Worm (Caenorhabditis elegans) whole organism, L1 larva: Measurements from ENCODE around the gene C55A6.3.
A peak's percentile ranks its signal among the peaks of the same experiment; 100 is the strongest.

ENCODE experiments used
- F16B12.6 ChIP-seq: fragments of 150-350 bp; optimal IDR thresholded peaks from 2 replicates; lab custom pipeline; 2014; ENCODE audit warnings: missing biosample characterization, missing genetic modification characterization
- alr-1 ChIP-seq: fragments of 200-800 bp; sonication (Bioruptor generic); optimal IDR thresholded peaks from 2 replicates; lab custom pipeline; 2018; ENCODE audit warnings: borderline replicate concordance, mild to moderate bottlenecking, missing genetic modification characterization, missing compliant biosample characterization
- blmp-1 ChIP-seq: fragments of 150-350 bp; optimal IDR thresholded peaks from 2 replicates; lab custom pipeline; 2014; ENCODE audit warnings: missing biosample characterization, missing genetic modification characterization
- ceh-90 ChIP-seq: sonication (generic microtip); optimal IDR thresholded peaks from 2 replicates; lab custom pipeline; 2016; ENCODE audit warnings: missing genetic modification characterization, missing compliant biosample characterization
- ces-1 ChIP-seq: fragments of 150-350 bp; optimal IDR thresholded peaks from 2 replicates; lab custom pipeline; 2014; ENCODE audit warnings: missing biosample characterization, missing genetic modification reagents, missing genetic modification characterization
- dpl-1 ChIP-seq, 3 experiments: fragments of 150-350 bp in 2 of 3; sonication (generic microtip) in 1 of 3; optimal IDR thresholded peaks; 2 replicates each; lab custom pipeline; 2014 to 2017; ENCODE audit warnings: missing biosample characterization in 3 of 3, missing genetic modification characterization in 3 of 3, missing genetic modification reagents in 3 of 3
- dsc-1 ChIP-seq: sonication (generic microtip); optimal IDR thresholded peaks from 2 replicates; lab custom pipeline; 2016; ENCODE audit warnings: mild to moderate bottlenecking, missing genetic modification characterization, missing compliant biosample characterization
- efl-1 ChIP-seq, 4 experiments: fragments of 150-350 bp; optimal IDR thresholded peaks in 3 of 4; peaks in 1 of 4; 1 replicate in 1 of 4; 2 replicates in 3 of 4; lab custom pipeline; 2014; ENCODE audit warnings: missing biosample characterization in 2 of 4, missing genetic modification characterization in 2 of 4, missing genetic modification reagents in 2 of 4
- egl-27 ChIP-seq, 2 experiments: fragments of 150-350 bp in 1 of 2; sonication (generic microtip); optimal IDR thresholded peaks; 3 replicates each; lab custom pipeline; 2017 to 2018; ENCODE audit warnings: missing biosample characterization in 2 of 2, missing genetic modification characterization in 2 of 2, missing genetic modification reagents in 2 of 2
- elt-3 ChIP-seq, 6 experiments: fragments of 150-350 bp in 1 of 6; sonication (generic microtip); optimal IDR thresholded peaks; 2 replicates each; lab custom pipeline; 2017 to 2018; ENCODE audit warnings: missing biosample characterization in 6 of 6, missing genetic modification characterization in 6 of 6, inconsistent platforms in 1 of 6
- hlh-17 ChIP-seq: fragments of 200-800 bp; sonication (Bioruptor generic); optimal IDR thresholded peaks from 2 replicates; lab custom pipeline; 2018; ENCODE audit warnings: missing genetic modification characterization, mild to moderate bottlenecking, missing compliant biosample characterization, moderate library complexity, borderline replicate concordance
- hpl-2 ChIP-seq: fragments of 150-350 bp; optimal IDR thresholded peaks from 2 replicates; lab custom pipeline; 2014; ENCODE audit warnings: missing biosample characterization, missing genetic modification reagents, missing genetic modification characterization
- isw-1 ChIP-seq: fragments of 200-800 bp; sonication (Bioruptor generic); IDR thresholded peaks from 2 replicates; pipeline ENCODE4 v1.3.6; 2022; ENCODE audit warnings: missing genetic modification characterization, missing compliant biosample characterization
- lin-14 ChIP-seq: fragments of 200-800 bp; sonication (Bioruptor generic); optimal IDR thresholded peaks from 2 replicates; lab custom pipeline; 2018; ENCODE audit warnings: mild to moderate bottlenecking, missing genetic modification characterization, moderate library complexity, missing compliant biosample characterization
- lin-15B ChIP-seq: fragments of 150-350 bp; sonication (generic microtip); optimal IDR thresholded peaks from 3 replicates; lab custom pipeline; 2014; ENCODE audit warnings: missing biosample characterization, missing genetic modification characterization
- lir-3 ChIP-seq: sonication (generic microtip); optimal IDR thresholded peaks from 2 replicates; lab custom pipeline; 2016; ENCODE audit warnings: mild to moderate bottlenecking, missing genetic modification characterization, moderate library complexity, missing compliant biosample characterization; ENCODE audit not compliant: poor library complexity
- mab-9 ChIP-seq: fragments of 200-800 bp; sonication (Bioruptor generic); IDR thresholded peaks from 2 replicates; pipeline ENCODE4 v1.3.6; 2022; ENCODE audit warnings: missing genetic modification reagents, missing genetic modification characterization, missing compliant biosample characterization
- mdl-1 ChIP-seq, 2 experiments: fragments of 150-350 bp; optimal IDR thresholded peaks; 2 replicates each; lab custom pipeline; 2014 to 2017; ENCODE audit warnings: missing biosample characterization in 2 of 2, missing genetic modification characterization in 2 of 2, inconsistent platforms in 1 of 2
- mef-2 ChIP-seq: fragments of 150-350 bp; optimal IDR thresholded peaks from 2 replicates; lab custom pipeline; 2014; ENCODE audit warnings: missing biosample characterization, missing genetic modification characterization
- mep-1 ChIP-seq: fragments of 150-350 bp; optimal IDR thresholded peaks from 2 replicates; lab custom pipeline; 2014; ENCODE audit warnings: missing biosample characterization, missing genetic modification characterization
- nhr-20 ChIP-seq: sonication (generic microtip); optimal IDR thresholded peaks from 2 replicates; lab custom pipeline; 2016; ENCODE audit warnings: mild to moderate bottlenecking, missing genetic modification characterization, missing compliant biosample characterization
- nhr-47 ChIP-seq: sonication (generic microtip); optimal IDR thresholded peaks from 2 replicates; lab custom pipeline; 2016; ENCODE audit warnings: mild to moderate bottlenecking, missing genetic modification characterization, moderate library complexity, missing compliant biosample characterization
- nhr-71 ChIP-seq: sonication (generic microtip); optimal IDR thresholded peaks from 2 replicates; lab custom pipeline; 2016; ENCODE audit warnings: mild to moderate bottlenecking, missing genetic modification characterization, moderate library complexity, missing compliant biosample characterization
- nhr-77 ChIP-seq: fragments of 150-350 bp; optimal IDR thresholded peaks from 2 replicates; lab custom pipeline; 2014; ENCODE audit warnings: missing biosample characterization, missing genetic modification characterization
- nhr-85 ChIP-seq: sonication (generic microtip); peaks from one replicate; lab custom pipeline; 2016; ENCODE audit warnings: missing genetic modification characterization, inconsistent platforms, missing compliant biosample characterization
- pag-3 ChIP-seq: sonication (generic microtip); optimal IDR thresholded peaks from 2 replicates; lab custom pipeline; 2017; ENCODE audit warnings: missing genetic modification characterization, mild to moderate bottlenecking, missing compliant biosample characterization, antibody characterized with exemption, borderline replicate concordance; ENCODE audit not compliant: insufficient read depth
- pax-3 ChIP-seq: fragments of 200-800 bp; sonication (Bioruptor generic); optimal IDR thresholded peaks from 2 replicates; lab custom pipeline; 2018; ENCODE audit warnings: mild to moderate bottlenecking, missing genetic modification characterization, moderate library complexity, missing compliant biosample characterization
- skn-1 ChIP-seq: fragments of 150-350 bp; optimal IDR thresholded peaks from 2 replicates; lab custom pipeline; 2014; ENCODE audit warnings: missing biosample characterization, missing genetic modification characterization
- snpc-4 ChIP-seq: fragments of 150-350 bp; optimal IDR thresholded peaks from 2 replicates; lab custom pipeline; 2014; ENCODE audit warnings: missing biosample characterization, missing genetic modification characterization
- snu-23 ChIP-seq: sonication (generic microtip); optimal IDR thresholded peaks from 2 replicates; lab custom pipeline; 2016; ENCODE audit warnings: missing genetic modification characterization, missing compliant biosample characterization
- sox-4 ChIP-seq: sonication (generic microtip); optimal IDR thresholded peaks from 2 replicates; lab custom pipeline; 2016; ENCODE audit warnings: missing genetic modification characterization, missing compliant biosample characterization
- sup-37 ChIP-seq: fragments of 200-800 bp; sonication (Bioruptor generic); optimal IDR thresholded peaks from 2 replicates; lab custom pipeline; 2018; ENCODE audit warnings: mild to moderate bottlenecking, missing genetic modification characterization, missing compliant biosample characterization
- tbx-2 ChIP-seq: sonication (generic microtip); optimal IDR thresholded peaks from 2 replicates; lab custom pipeline; 2016; ENCODE audit warnings: missing genetic modification characterization, missing compliant biosample characterization
- tlp-1 ChIP-seq: fragments of 150-350 bp; optimal IDR thresholded peaks from 2 replicates; lab custom pipeline; 2014; ENCODE audit warnings: missing biosample characterization, missing genetic modification characterization
- unc-130 ChIP-seq: fragments of 150-350 bp; optimal IDR thresholded peaks from 2 replicates; lab custom pipeline; 2017; ENCODE audit warnings: missing biosample characterization, missing genetic modification characterization, inconsistent platforms
- unc-62 ChIP-seq: fragments of 150-350 bp; optimal IDR thresholded peaks from 2 replicates; lab custom pipeline; 2014; ENCODE audit warnings: missing biosample characterization, missing genetic modification reagents, missing genetic modification characterization
- vab-15 ChIP-seq: sonication (generic microtip); optimal IDR thresholded peaks from 2 replicates; lab custom pipeline; 2017; ENCODE audit warnings: missing genotype, mild to moderate bottlenecking, missing genetic modification characterization, missing compliant biosample characterization
- ztf-4 ChIP-seq: fragments of 150-350 bp; optimal IDR thresholded peaks from 2 replicates; lab custom pipeline; 2014; ENCODE audit warnings: missing biosample characterization, missing genetic modification characterization

The C55A6.3 gene

ce11 chrV:11529541-11529940 lies 16.2 kb upstream of the C55A6.3 start (continued):
- no peak for TF ChIP-seq efl-1 (optimal IDR thresholded peaks at IDR 0.05; lab: Kevin White, UChicago)
- peak in 1 of 2 experiments; percentile 58 for TF ChIP-seq efl-1 (GFP tag; optimal IDR thresholded peaks at IDR 0.05 in 1 of 2; lab: Kevin White, UChicago)
- no peak for TF ChIP-seq snpc-4 (tag; lab: Kevin White, UChicago)
- peak; percentile 58 for TF ChIP-seq tbx-2 (tag; lab: Kevin White, UChicago)
- no peak for TF ChIP-seq hlh-17
- TF ChIP-seq nhr-47: no peak
- TF ChIP-seq nhr-85 (tag; lab: Kevin White, UChicago): no peak
- no peak for TF ChIP-seq mep-1 (tag; lab: Kevin White, UChicago)
- no peak for TF ChIP-seq sup-37 (GFP tag; lab: Kevin White, UChicago)
- no peak for TF ChIP-seq alr-1 (tag; lab: Kevin White, UChicago)
- TF ChIP-seq hpl-2: no peak
- TF ChIP-seq mab-9 (GFP tag; lab: Robert Waterston, UW): no peak
- no peak for TF ChIP-seq ceh-90 (tag; lab: Kevin White, UChicago)
- no peak for TF ChIP-seq ces-1 (GFP tag; lab: Kevin White, UChicago)
- TF ChIP-seq nhr-20 (tag; lab: Kevin White, UChicago): peak; percentile 36
- no peak for TF ChIP-seq skn-1 (tag; lab: Kevin White, UChicago)
- no peak for TF ChIP-seq pax-3
- TF ChIP-seq nhr-71: peak; percentile 36
- peak; percentile 45 to 57 for TF ChIP-seq egl-27 (tag; optimal IDR thresholded peaks at IDR 0.05; lab: Kevin White, UChicago)
- no peak for TF ChIP-seq isw-1 (GFP tag; lab: Robert Waterston, UW)
- TF ChIP-seq unc-130 (tag; lab: Kevin White, UChicago): no peak
- no peak for TF ChIP-seq unc-62
- no peak for TF ChIP-seq sox-4
- no peak for TF ChIP-seq dpl-1 (GFP tag; optimal IDR thresholded peaks at IDR 0.05; lab: Kevin White, UChicago)
- TF ChIP-seq tlp-1 (tag; lab: Kevin White, UChicago): no peak
- no peak for TF ChIP-seq F16B12.6
- TF ChIP-seq blmp-1: no peak
- TF ChIP-seq dsc-1 (tag; lab: Kevin White, UChicago): no peak
- TF ChIP-seq nhr-77: peak; percentile 65
- TF ChIP-seq lin-15B (tag; lab: Kevin White, UChicago): no peak
- TF ChIP-seq elt-3 (tag; optimal IDR thresholded peaks at IDR 0.05; lab: Kevin White, UChicago): no peak

ce11 chrV:11528633-11529327 lies 15.4 kb upstream of the C55A6.3 start:
- TF ChIP-seq nhr-85 (tag; lab: Kevin White, UChicago) (peak; percentile 76), dsc-1 (tag; lab: Kevin White, UChicago) (peak; percentile 57), efl-1 (optimal IDR thresholded peaks at IDR 0.05; lab: Kevin White, UChicago) (no peak), efl-1 (GFP tag; optimal IDR thresholded peaks at IDR 0.05 in 1 of 2; lab: Kevin White, UChicago) (no peak), lin-14 (peak; percentile 33), snu-23 (peak; percentile 21), mef-2 (no peak), mdl-1 (tag; optimal IDR thresholded peaks at IDR 0.05; lab: Kevin White, UChicago) (peak in 1 of 2 experiments; percentile 7)

- TF ChIP-seq efl-1 (optimal IDR thresholded peaks at IDR 0.05; lab: Kevin White, UChicago) (no peak), efl-1 (GFP tag; optimal IDR thresholded peaks at IDR 0.05 in 1 of 2; lab: Kevin White, UChicago) (peak in 1 of 2 experiments; percentile 80), ztf-4 (tag; lab: Kevin White, UChicago) (no peak)
Observed at ce11 chrV:11527531-11527930, 14.2 kb upstream of the C55A6.3 start, which contains the start of gene ccch-1. Gene ccch-1 (plus strand): TSS chrV:11527831.

ce11 chrV:11526927-11527491 lies 13.7 kb upstream of the C55A6.3 start:
- TF ChIP-seq pag-3 (no peak), vab-15 (tag; lab: Kevin White, UChicago) (no peak), snpc-4 (tag; lab: Kevin White, UChicago) (no peak), lir-3 (tag; lab: Kevin White, UChicago) (no peak), tbx-2 (tag; lab: Kevin White, UChicago) (no peak)
